Worm (Caenorhabditis elegans): Measurements from ENCODE around the gene meg-2.

Gene meg-2

ce11 chrX:13926029-13926428, at the start of gene meg-2:
Gene meg-2, minus strand, starts transcription at chrX:13926129.
- no peak for TF ChIP-seq dpff-1 (tag; optimal IDR thresholded peaks at IDR 0.05)
- TF ChIP-seq F52B5.7 (tag; optimal IDR thresholded peaks at IDR 0.05), result no peak
- TF ChIP-seq cebp-1 (GFP tag; IDR thresholded peaks at IDR 0.05), result no peak
- peak; percentile 77 for TF ChIP-seq cebp-1 (tag; optimal IDR thresholded peaks at IDR 0.05)

- TF ChIP-seq hlh-26 (GFP tag; conservative IDR thresholded peaks at IDR 0.05) (no peak), lin-35 (GFP tag; optimal IDR thresholded peaks at IDR 0.05) (peak in 1 of 3 experiments; percentile 17), lin-54 (GFP tag; optimal IDR thresholded peaks at IDR 0.05) (no peak), cebp-1 (GFP tag; IDR thresholded peaks at IDR 0.05) (no peak), cebp-1 (tag; optimal IDR thresholded peaks at IDR 0.05) (peak; percentile 13), fkh-3 (tag; optimal IDR thresholded peaks at IDR 0.05) (no peak), nhr-120 (GFP tag; IDR thresholded peaks at IDR 0.05) (no peak), lsy-27 (tag; optimal IDR thresholded peaks at IDR 0.05; ENCODE audit: borderline replicate concordance, insufficient read depth) (no peak), hsf-1 (GFP tag; IDR thresholded peaks at IDR 0.05) (no peak), dpff-1 (tag; optimal IDR thresholded peaks at IDR 0.05) (no peak), lsl-1 (GFP tag; optimal IDR thresholded peaks at IDR 0.05) (no peak), sptf-2 (GFP tag; optimal IDR thresholded peaks at IDR 0.05) (no peak), K12H6.12 (tag; optimal IDR thresholded peaks at IDR 0.05) (peak; percentile 12), rec-8 (tag; optimal IDR thresholded peaks at IDR 0.05) (no peak), ztf-25 (GFP tag; IDR thresholded peaks at IDR 0.05) (no peak), B0035.1 (tag; optimal IDR thresholded peaks at IDR 0.05) (no peak), F57C9.4 (tag; optimal IDR thresholded peaks at IDR 0.05) (no peak)
Observed at ce11 chrX:13975314-13975713, 49.4 kb upstream of the meg-2 start, which contains the start of gene F48F7.5. Gene F48F7.5, plus strand, starts transcription at chrX:13975653.

- no peak for TF ChIP-seq madf-8 (GFP tag; conservative IDR thresholded peaks at IDR 0.05)
- TF ChIP-seq ztf-18 (tag; optimal IDR thresholded peaks at IDR 0.05), result no peak
- TF ChIP-seq nhr-80 (tag; optimal IDR thresholded peaks at IDR 0.05), result peak; percentile 28
- TF ChIP-seq unc-62 (GFP tag; optimal IDR thresholded peaks at IDR 0.05), result no peak
- peak; percentile 10 for TF ChIP-seq lin-40 (tag; optimal IDR thresholded peaks at IDR 0.05)
- TF ChIP-seq somi-1 (GFP tag; optimal IDR thresholded peaks at IDR 0.05), result peak; percentile 1
Observed at ce11 chrX:13974448-13975071, 48.6 kb upstream of the meg-2 start.

- TF ChIP-seq cebp-1 (GFP tag; IDR thresholded peaks at IDR 0.05) (no peak), cebp-1 (tag; optimal IDR thresholded peaks at IDR 0.05) (peak; percentile 32), K12H6.12 (tag; optimal IDR thresholded peaks at IDR 0.05) (peak; percentile 18), atf-7 (tag; optimal IDR thresholded peaks at IDR 0.05) (no peak), nhr-80 (tag; optimal IDR thresholded peaks at IDR 0.05) (peak; percentile 33)
Observed at ce11 chrX:13973769-13974168, 47.8 kb upstream of the meg-2 start.

- TF ChIP-seq lin-26 (GFP tag; IDR thresholded peaks at IDR 0.05), result peak; percentile 94
- TF ChIP-seq mcd-1 (GFP tag; IDR thresholded peaks at IDR 0.05), result 0 out of 2 replicates have a peak, but pooled peaks have one; percentile 15
- TF ChIP-seq hmg-20 (GFP tag; IDR thresholded peaks at IDR 0.05), result peak; percentile 62; the same call in 1 of the 2 replicates
- 0 out of 2 replicates have a peak, but pooled peaks have one; percentile 62 for TF ChIP-seq ceh-58 (GFP tag; IDR thresholded peaks at IDR 0.05)
- TF ChIP-seq tbp1 (GFP tag; optimal IDR thresholded peaks at IDR 0.05), result peak; percentile 84
- TF ChIP-seq madf-3 (GFP tag; IDR thresholded peaks at IDR 0.05), result 0 out of 2 replicates have a peak, but pooled peaks have one; percentile 36
- TF ChIP-seq D2030.7 (GFP tag; IDR thresholded peaks at IDR 0.05), result peak; percentile 59
- peak; percentile 80; the same call in 1 of the 2 replicates for TF ChIP-seq bed-1 (GFP tag; IDR thresholded peaks at IDR 0.05)
- peak; percentile 23 for TF ChIP-seq rpc-1 (optimal IDR thresholded peaks at IDR 0.05)
- peak; percentile 55 for TF ChIP-seq rpc-1 (tag; optimal IDR thresholded peaks at IDR 0.05)
- peak; percentile 57; the same call in 1 of the 2 replicates for TF ChIP-seq let-526 (GFP tag; IDR thresholded peaks at IDR 0.05)
- TF ChIP-seq pbrm-1 (GFP tag; IDR thresholded peaks at IDR 0.05), result peak; percentile 78
- peak; percentile 22; the same call in 1 of the 2 replicates for TF ChIP-seq ekl-4 (GFP tag; IDR thresholded peaks at IDR 0.05)
- TF ChIP-seq egl-44 (GFP tag; IDR thresholded peaks at IDR 0.05), result peak; percentile 94
- TF ChIP-seq rcor-1 (GFP tag; IDR thresholded peaks at IDR 0.05), result peak; percentile 58
- 0 out of 2 replicates have a peak, but pooled peaks have one; percentile 32 for TF ChIP-seq ceh-40 (GFP tag; IDR thresholded peaks at IDR 0.05)
- peak; percentile 56 for TF ChIP-seq B0261.1 (tag; optimal IDR thresholded peaks at IDR 0.05)
Observed at ce11 chrX:13973086-13973485, 47.2 kb upstream of the meg-2 start.

Data from whole organism, young adult.